Worm (Caenorhabditis elegans): ENCODE results near the gene trpp-12.

trpp-12 gene

DNA sequence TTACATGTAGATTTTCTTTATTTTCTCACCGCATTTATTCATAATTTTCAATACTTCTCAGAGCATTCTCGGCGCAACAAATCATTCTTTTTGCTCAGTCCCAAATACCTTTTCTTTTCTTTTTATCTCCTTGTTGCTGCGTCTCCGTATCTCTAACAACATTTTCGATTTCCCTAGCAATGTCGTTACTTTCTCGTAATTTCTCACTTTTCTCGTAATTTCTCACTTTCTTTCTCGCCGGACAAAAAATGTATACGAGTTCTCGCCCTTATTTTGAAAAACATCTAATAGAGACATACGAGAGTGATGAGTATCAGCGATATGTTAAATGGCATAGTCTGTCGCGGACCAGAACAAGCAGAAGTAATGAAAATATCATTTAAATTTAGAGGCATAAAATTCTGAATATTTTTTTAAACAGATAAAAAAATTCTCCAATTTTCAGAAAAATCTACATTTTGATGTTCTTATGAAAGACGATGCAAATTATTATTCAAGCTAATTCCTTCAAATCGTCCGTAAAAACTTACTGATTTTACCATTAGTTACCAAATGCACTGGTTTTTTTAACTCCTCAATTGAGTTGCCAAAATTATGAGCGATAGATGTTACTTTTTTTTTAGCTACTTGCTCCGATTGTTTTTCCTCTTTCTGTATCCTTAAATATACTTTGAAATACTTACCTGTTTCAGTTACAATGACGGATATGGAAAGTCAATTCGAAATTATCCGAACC lies 34.0 kb upstream of the trpp-12 start, which contains the start of gene F47G3.3:
TSS of gene F47G3.3 (plus strand) at position 686 of the 736 bp plus-strand sequence.
- no peak for TF ChIP-seq cog-1 (tag; optimal IDR thresholded peaks at IDR 0.05)
- no peak for TF ChIP-seq tab-1 (GFP tag; IDR thresholded peaks at IDR 0.05)
- TF ChIP-seq med-1 (GFP tag; optimal IDR thresholded peaks at IDR 0.05; ENCODE audit: insufficient read depth), result no peak
- no peak for TF ChIP-seq ztf-29 (GFP tag; IDR thresholded peaks at IDR 0.05)
- TF ChIP-seq ztf-23 (GFP tag; IDR thresholded peaks at IDR 0.05), result no peak
- no peak for TF ChIP-seq klf-2 (GFP tag; conservative IDR thresholded peaks at IDR 0.05)
- TF ChIP-seq T22C8.4 (GFP tag; IDR thresholded peaks at IDR 0.05), result no peak

DNA sequence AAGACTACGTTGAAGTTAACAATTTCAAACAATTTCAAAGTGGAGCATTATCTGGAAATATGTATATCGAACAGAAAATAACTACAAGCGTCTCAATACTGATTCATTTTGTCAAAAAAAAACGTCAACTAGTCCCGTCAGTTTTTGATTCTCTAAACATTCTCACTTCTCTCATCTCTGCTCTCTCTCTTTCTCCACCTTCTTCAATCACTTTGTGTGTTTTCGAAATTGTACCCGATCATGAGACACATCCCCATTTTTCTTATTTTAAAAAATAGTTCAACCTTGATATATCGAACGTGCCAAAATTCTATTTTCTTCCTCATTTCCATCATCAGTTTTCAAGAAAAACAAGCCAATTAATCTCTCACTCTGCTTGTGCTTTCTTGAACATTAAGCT lies 28.7 kb upstream of the trpp-12 start:
- TF ChIP-seq tab-1 (GFP tag; IDR thresholded peaks at IDR 0.05) (no peak), med-1 (GFP tag; optimal IDR thresholded peaks at IDR 0.05; ENCODE audit: insufficient read depth) (no peak), ref-1 (GFP tag; conservative IDR thresholded peaks at IDR 0.05) (no peak), T22C8.4 (GFP tag; IDR thresholded peaks at IDR 0.05) (no peak), ztf-23 (GFP tag; IDR thresholded peaks at IDR 0.05) (no peak), cog-1 (tag; optimal IDR thresholded peaks at IDR 0.05) (no peak), ztf-29 (GFP tag; IDR thresholded peaks at IDR 0.05) (no peak), klf-2 (GFP tag; conservative IDR thresholded peaks at IDR 0.05) (no peak), flt-1 (GFP tag; IDR thresholded peaks at IDR 0.05) (no peak)

DNA sequence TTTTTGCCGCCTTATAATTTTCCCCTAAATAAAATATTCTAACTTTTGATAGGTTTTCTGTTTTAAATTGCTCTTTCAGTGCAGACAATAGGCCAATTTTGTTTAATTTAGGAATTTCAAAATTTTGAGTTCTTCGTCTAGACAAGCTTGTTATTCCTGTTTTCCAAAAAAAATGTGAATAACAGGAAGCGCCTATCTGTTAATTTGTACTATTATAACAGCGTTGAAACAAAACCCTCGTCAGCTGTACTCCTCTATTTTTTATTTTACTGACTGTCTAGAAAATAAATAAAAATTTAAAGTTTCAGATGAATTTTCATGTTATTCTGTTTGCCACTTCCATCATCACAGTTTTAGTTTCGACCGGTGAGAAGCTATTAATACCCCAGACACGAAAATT lies 28.2 kb upstream of the trpp-12 start, which contains the start of gene F47G3.4:
TSS of gene F47G3.4 (plus strand) at position 301 of the 400 bp plus-strand sequence.
- TF ChIP-seq ztf-29 (GFP tag; IDR thresholded peaks at IDR 0.05) (no peak), ref-1 (GFP tag; conservative IDR thresholded peaks at IDR 0.05) (no peak), tab-1 (GFP tag; IDR thresholded peaks at IDR 0.05) (no peak), klf-2 (GFP tag; conservative IDR thresholded peaks at IDR 0.05) (no peak), med-1 (GFP tag; optimal IDR thresholded peaks at IDR 0.05; ENCODE audit: insufficient read depth) (no peak), ztf-23 (GFP tag; IDR thresholded peaks at IDR 0.05) (no peak), T22C8.4 (GFP tag; IDR thresholded peaks at IDR 0.05) (no peak)

DNA sequence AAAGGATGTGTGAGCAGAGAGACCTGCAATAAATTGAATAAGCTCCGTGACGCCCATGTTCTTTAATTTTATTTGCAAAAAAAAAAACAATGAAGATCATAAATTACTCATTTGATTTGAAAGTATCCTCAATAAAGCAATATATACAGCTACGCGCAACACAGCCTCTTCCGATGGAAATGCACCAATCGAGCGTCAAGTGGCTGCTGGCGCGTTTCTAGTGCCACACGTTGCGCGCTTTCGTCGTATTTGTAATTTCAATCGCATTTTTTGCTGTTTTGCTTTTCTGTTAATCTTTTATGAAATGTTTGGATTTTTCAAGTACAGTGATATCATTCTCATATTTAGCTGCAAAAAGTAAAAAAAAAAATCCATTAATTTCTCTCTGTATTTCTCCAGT lies 27.3 kb upstream of the trpp-12 start:
- no peak for TF ChIP-seq ztf-23 (GFP tag; IDR thresholded peaks at IDR 0.05)
- TF ChIP-seq med-1 (GFP tag; optimal IDR thresholded peaks at IDR 0.05; ENCODE audit: insufficient read depth), result no peak
- no peak for TF ChIP-seq tab-1 (GFP tag; IDR thresholded peaks at IDR 0.05)
- TF ChIP-seq ztf-29 (GFP tag; IDR thresholded peaks at IDR 0.05), result no peak
- no peak for TF ChIP-seq cog-1 (tag; optimal IDR thresholded peaks at IDR 0.05)
- TF ChIP-seq T22C8.4 (GFP tag; IDR thresholded peaks at IDR 0.05), result no peak
- TF ChIP-seq klf-2 (GFP tag; conservative IDR thresholded peaks at IDR 0.05), result no peak
- TF ChIP-seq flt-1 (GFP tag; IDR thresholded peaks at IDR 0.05), result no peak
- TF ChIP-seq ref-1 (GFP tag; conservative IDR thresholded peaks at IDR 0.05), result no peak

DNA sequence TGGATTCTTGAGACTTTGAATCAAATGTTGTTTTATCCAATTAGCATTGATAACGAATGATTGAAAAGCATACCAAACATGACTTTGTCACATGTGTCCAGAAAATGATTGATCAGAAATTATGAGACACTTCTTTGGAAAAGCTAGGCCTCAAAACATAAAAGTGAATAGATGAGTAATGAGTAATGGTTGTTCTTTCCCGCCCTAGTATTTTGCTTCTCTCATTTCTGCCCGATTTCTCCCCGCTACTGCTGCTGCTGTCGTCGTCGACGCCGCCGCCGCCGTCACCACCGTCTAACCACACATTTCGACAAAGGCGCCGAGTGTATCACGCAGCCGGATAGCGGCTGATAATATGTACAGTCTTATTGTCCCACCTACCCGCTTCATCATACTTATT lies 24.0 kb upstream of the trpp-12 start, which contains the start of gene F47G3.1:
TSS of gene F47G3.1 (plus strand) at position 301 of the 400 bp plus-strand sequence.
- no peak for TF ChIP-seq ztf-29 (GFP tag; IDR thresholded peaks at IDR 0.05)
- TF ChIP-seq flt-1 (GFP tag; IDR thresholded peaks at IDR 0.05), result no peak
- no peak for TF ChIP-seq tab-1 (GFP tag; IDR thresholded peaks at IDR 0.05)
- TF ChIP-seq ref-1 (GFP tag; conservative IDR thresholded peaks at IDR 0.05), result no peak
- TF ChIP-seq T22C8.4 (GFP tag; IDR thresholded peaks at IDR 0.05), result no peak
- no peak for TF ChIP-seq klf-2 (GFP tag; conservative IDR thresholded peaks at IDR 0.05)
- no peak for TF ChIP-seq med-1 (GFP tag; optimal IDR thresholded peaks at IDR 0.05; ENCODE audit: insufficient read depth)
- TF ChIP-seq cog-1 (tag; optimal IDR thresholded peaks at IDR 0.05), result no peak

DNA sequence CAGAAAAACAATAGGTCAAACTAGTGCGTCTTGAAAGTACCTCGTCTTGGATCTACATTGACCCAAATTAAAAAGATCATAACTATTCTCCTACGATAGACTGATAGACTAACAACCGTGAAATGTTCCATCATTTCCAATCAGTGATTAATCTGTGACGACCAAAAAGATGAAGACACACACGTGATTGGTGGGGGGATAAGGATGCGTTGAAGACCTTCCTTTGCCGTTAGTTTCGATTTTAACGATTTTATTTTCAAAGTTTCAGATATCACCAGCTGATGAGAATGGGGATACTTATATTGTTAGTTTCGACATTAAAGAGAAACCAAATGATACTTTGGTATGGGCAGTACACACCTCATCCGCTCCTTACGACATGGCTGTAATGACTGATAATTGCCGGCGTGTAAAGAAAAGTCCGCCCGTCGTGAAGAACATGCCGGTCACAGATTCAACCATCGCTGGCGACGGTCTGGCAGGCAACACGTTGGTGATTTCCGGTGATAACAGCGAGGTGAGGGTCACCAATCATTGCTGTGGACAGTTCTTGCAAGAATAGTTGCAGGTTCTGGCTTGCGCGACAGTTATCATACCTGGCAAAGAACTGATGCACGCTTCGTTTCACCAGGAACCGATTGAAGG lies 22.4 kb upstream of the trpp-12 start:
- no peak for TF ChIP-seq ztf-29 (GFP tag; IDR thresholded peaks at IDR 0.05)
- no peak for TF ChIP-seq cog-1 (tag; optimal IDR thresholded peaks at IDR 0.05)

DNA sequence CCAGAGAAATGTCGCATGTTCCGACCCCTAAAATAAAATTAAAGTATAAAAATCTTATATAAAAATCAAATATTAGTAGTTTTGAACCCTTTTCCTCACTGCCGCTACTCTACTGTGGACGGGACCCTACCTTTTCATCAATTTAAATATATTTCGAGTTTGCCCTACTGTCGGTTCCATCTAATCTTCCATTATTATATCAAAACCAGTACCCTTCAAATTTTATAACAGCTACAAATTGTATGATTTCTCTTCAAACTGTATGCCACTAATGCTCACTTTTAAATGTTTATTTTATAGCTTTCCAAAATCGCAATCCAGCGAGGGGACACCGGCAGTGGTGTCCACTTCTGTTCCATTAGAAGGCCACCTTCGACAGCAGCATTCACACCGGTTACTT lies 14.5 kb upstream of the trpp-12 start, which contains the start of gene C43H6.6:
TSS of gene C43H6.6 (plus strand) at position 301 of the 400 bp plus-strand sequence.
- no peak for TF ChIP-seq cog-1 (tag; optimal IDR thresholded peaks at IDR 0.05)
- TF ChIP-seq med-1 (GFP tag; optimal IDR thresholded peaks at IDR 0.05; ENCODE audit: insufficient read depth), result no peak
- TF ChIP-seq T22C8.4 (GFP tag; IDR thresholded peaks at IDR 0.05), result no peak

DNA sequence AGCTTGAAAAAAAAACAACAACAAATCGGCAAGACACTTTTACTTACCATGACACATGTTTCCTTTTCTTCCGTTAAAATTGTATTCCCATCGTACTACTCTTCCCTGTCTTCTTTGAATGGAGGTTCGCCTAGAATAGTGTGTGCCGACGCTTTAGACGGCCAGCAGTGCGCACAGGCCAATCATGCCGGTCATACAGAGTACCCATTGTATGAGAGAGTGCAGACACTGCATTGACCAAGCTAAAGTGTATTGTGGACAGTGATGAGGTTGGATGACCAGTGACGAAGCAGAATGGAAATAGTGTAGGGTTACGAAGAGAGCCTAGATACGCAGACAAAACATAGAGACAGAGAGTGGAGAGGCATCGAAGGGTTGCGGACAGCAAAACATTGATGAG lies 7.6 kb upstream of the trpp-12 start, which contains the start of gene dhhc-9:
TSS of gene dhhc-9 (minus strand) at position 154 of the 400 bp plus-strand sequence.
- TF ChIP-seq ref-1 (GFP tag; conservative IDR thresholded peaks at IDR 0.05), result no peak
- no peak for TF ChIP-seq T22C8.4 (GFP tag; IDR thresholded peaks at IDR 0.05)
- TF ChIP-seq flt-1 (GFP tag; IDR thresholded peaks at IDR 0.05), result 0 out of 2 replicates have a peak, but pooled peaks have one; percentile 34
- no peak for TF ChIP-seq med-1 (GFP tag; optimal IDR thresholded peaks at IDR 0.05; ENCODE audit: insufficient read depth)
- TF ChIP-seq ztf-23 (GFP tag; IDR thresholded peaks at IDR 0.05), result no peak
- TF ChIP-seq cog-1 (tag; optimal IDR thresholded peaks at IDR 0.05), result peak; percentile 27
- TF ChIP-seq tab-1 (GFP tag; IDR thresholded peaks at IDR 0.05), result no peak
- TF ChIP-seq klf-2 (GFP tag; conservative IDR thresholded peaks at IDR 0.05), result no peak
- no peak for TF ChIP-seq ztf-29 (GFP tag; IDR thresholded peaks at IDR 0.05)

DNA sequence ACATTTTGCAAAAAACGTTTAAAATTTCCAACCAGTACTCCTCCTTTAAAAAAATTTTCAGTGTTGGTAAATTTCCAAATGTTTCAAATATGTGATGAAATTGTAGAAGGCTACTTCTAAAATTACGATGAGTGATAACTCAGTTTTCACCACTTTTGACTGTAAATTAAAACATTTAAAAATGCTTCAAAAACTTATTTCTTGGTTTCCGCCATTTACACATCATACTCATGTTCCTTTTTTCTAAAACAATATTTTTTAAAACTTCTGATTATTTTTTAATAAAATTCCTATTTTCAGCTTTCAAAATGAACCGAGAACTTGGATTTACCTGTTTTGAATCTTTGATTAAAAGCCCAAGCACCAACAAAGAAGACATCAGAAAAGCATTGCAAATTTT lies 5.8 kb upstream of the trpp-12 start, which contains the start of gene C43H6.4:
TSS of gene C43H6.4 (plus strand) at position 301 of the 400 bp plus-strand sequence.
- TF ChIP-seq cog-1 (tag; optimal IDR thresholded peaks at IDR 0.05) (no peak), ref-1 (GFP tag; conservative IDR thresholded peaks at IDR 0.05) (no peak), ztf-23 (GFP tag; IDR thresholded peaks at IDR 0.05) (no peak), flt-1 (GFP tag; IDR thresholded peaks at IDR 0.05) (no peak), med-1 (GFP tag; optimal IDR thresholded peaks at IDR 0.05; ENCODE audit: insufficient read depth) (no peak), tab-1 (GFP tag; IDR thresholded peaks at IDR 0.05) (no peak), T22C8.4 (GFP tag; IDR thresholded peaks at IDR 0.05) (no peak), klf-2 (GFP tag; conservative IDR thresholded peaks at IDR 0.05) (no peak), ztf-29 (GFP tag; IDR thresholded peaks at IDR 0.05) (no peak)

All from whole organism, midembryonic.